Worm (Caenorhabditis elegans) whole organism, L4 larva: ENCODE measurements around the gene hif-1.

Experiments
- D1046.2 ChIP-seq: fragments of 200-800 bp; sonication (Bioruptor generic); IDR thresholded peaks from 2 replicates; pipeline ENCODE4 v1.3.6; 2022; ENCODE audit warnings: missing genetic modification characterization, missing compliant biosample characterization
- T26A8.4 ChIP-seq: fragments of 200-800 bp; sonication (Bioruptor generic); IDR thresholded peaks from 2 replicates; pipeline ENCODE4 v1.3.6; 2022; ENCODE audit warnings: missing genetic modification characterization, missing compliant biosample characterization
- Y48G9A.11 ChIP-seq: fragments of 200-800 bp; sonication (Bioruptor generic); IDR thresholded peaks from 2 replicates; pipeline ENCODE4 v1.3.6; 2022; ENCODE audit warnings: missing genetic modification reagents, missing genetic modification characterization, missing compliant biosample characterization
- Y75B8A.6 ChIP-seq: fragments of 200-800 bp; sonication (Bioruptor generic); IDR thresholded peaks from 2 replicates; pipeline ENCODE4 v1.3.6; 2022; ENCODE audit warnings: missing genetic modification reagents, missing genetic modification characterization, missing compliant biosample characterization
- ZK337.2 ChIP-seq: fragments of 200-800 bp; sonication (Bioruptor generic); IDR thresholded peaks from 2 replicates; pipeline ENCODE4 v1.3.6; 2022; ENCODE audit warnings: missing genetic modification reagents, missing genetic modification characterization, missing compliant biosample characterization
- aha-1 ChIP-seq: fragments of 150-350 bp; peaks from one replicate; lab custom pipeline; 2014; ENCODE audit warnings: missing biosample characterization, missing genetic modification characterization
- ama-1 ChIP-seq: fragments of 150-350 bp; optimal IDR thresholded peaks from 2 replicates; lab custom pipeline; 2014; ENCODE audit warnings: inconsistent platforms, mixed read lengths
- arid-1 ChIP-seq: fragments of 200-800 bp; sonication (Bioruptor generic); conservative IDR thresholded peaks from 2 replicates; pipeline ENCODE4 v1.3.6; 2022; ENCODE audit warnings: missing genetic modification reagents, missing genetic modification characterization, missing compliant biosample characterization
- attf-4 ChIP-seq: sonication (generic microtip); optimal IDR thresholded peaks from 3 replicates; lab custom pipeline; 2017; ENCODE audit warnings: missing biosample characterization, missing genetic modification characterization
- ceh-20 ChIP-seq: fragments of 200-800 bp; sonication (Bioruptor generic); IDR thresholded peaks from 2 replicates; pipeline ENCODE4 v1.3.6; 2022; ENCODE audit warnings: missing genetic modification reagents, missing genetic modification characterization, missing compliant biosample characterization
- ceh-28 ChIP-seq: fragments of 150-350 bp; optimal IDR thresholded peaks from 2 replicates; lab custom pipeline; 2014; ENCODE audit warnings: missing biosample characterization, missing genetic modification reagents, missing genetic modification characterization
- ceh-32 ChIP-seq: sonication (generic microtip); optimal IDR thresholded peaks from 2 replicates; lab custom pipeline; 2016; ENCODE audit warnings: mild to moderate bottlenecking, missing genetic modification characterization, missing compliant biosample characterization; ENCODE audit not compliant: poor library complexity
- ceh-62 ChIP-seq: sonication (generic microtip); optimal IDR thresholded peaks from 2 replicates; lab custom pipeline; 2017; ENCODE audit warnings: missing biosample characterization, missing genetic modification characterization
- ces-1 ChIP-seq: fragments of 150-350 bp; sonication (generic microtip); optimal IDR thresholded peaks from 4 replicates; lab custom pipeline; 2014; ENCODE audit warnings: missing biosample characterization, missing genetic modification reagents, missing genetic modification characterization
- daf-12 ChIP-seq: fragments of 150-350 bp; optimal IDR thresholded peaks from 2 replicates; lab custom pipeline; 2014; ENCODE audit warnings: missing biosample characterization, missing genetic modification reagents, missing genetic modification characterization
- daf-16 ChIP-seq, 3 experiments: sonication (generic microtip); optimal IDR thresholded peaks; 2 replicates each; lab custom pipeline; 2016 to 2017; ENCODE audit warnings: missing genetic modification characterization in 3 of 3, missing genetic modification reagents in 3 of 3, mild to moderate bottlenecking in 2 of 3, missing compliant biosample characterization in 2 of 3, missing biosample characterization in 1 of 3, moderate library complexity in 1 of 3
- dmd-6 ChIP-seq: fragments of 200-800 bp; sonication (Bioruptor generic); IDR thresholded peaks from 2 replicates; pipeline ENCODE4 v1.3.6; 2022; ENCODE audit warnings: missing genetic modification reagents, missing genetic modification characterization, missing compliant biosample characterization
- dmd-9 ChIP-seq: fragments of 200-800 bp; sonication (Bioruptor generic); IDR thresholded peaks from 2 replicates; pipeline ENCODE4 v1.3.6; 2022; ENCODE audit warnings: missing genetic modification reagents, missing genetic modification characterization, missing compliant biosample characterization
- dve-1 ChIP-seq: sonication (generic microtip); optimal IDR thresholded peaks from 2 replicates; lab custom pipeline; 2017; ENCODE audit warnings: antibody characterized with exemption, mild to moderate bottlenecking, missing genetic modification characterization, missing compliant biosample characterization; ENCODE audit not compliant: insufficient read depth
- egl-43 ChIP-seq: fragments of 200-800 bp; sonication (Bioruptor generic); IDR thresholded peaks from 2 replicates; pipeline ENCODE4 v1.3.6; 2022; ENCODE audit warnings: missing genetic modification reagents, missing genetic modification characterization, missing compliant biosample characterization
- fkh-10 ChIP-seq: fragments of 150-350 bp; optimal IDR thresholded peaks from 2 replicates; lab custom pipeline; 2014; ENCODE audit warnings: missing biosample characterization, missing genetic modification reagents, missing genetic modification characterization
- fos-1 ChIP-seq: fragments of 150-350 bp; optimal IDR thresholded peaks from 2 replicates; lab custom pipeline; 2014; ENCODE audit warnings: missing biosample characterization, missing genetic modification characterization
- gei-8 ChIP-seq: fragments of 200-800 bp; sonication (Bioruptor generic); optimal IDR thresholded peaks from 2 replicates; lab custom pipeline; 2018; ENCODE audit warnings: mild to moderate bottlenecking, missing genetic modification characterization, missing compliant biosample characterization
- hif-1 ChIP-seq, 2 experiments: sonication (generic microtip); optimal IDR thresholded peaks; 2 replicates each; lab custom pipeline; 2016 to 2017; ENCODE audit warnings: missing compliant biosample characterization in 2 of 2, missing genetic modification characterization in 2 of 2, missing genetic modification reagents in 2 of 2, missing genotype in 2 of 2, mild to moderate bottlenecking in 1 of 2
- hlh-30 ChIP-seq: sonication (generic microtip); optimal IDR thresholded peaks from 2 replicates; lab custom pipeline; 2017; ENCODE audit warnings: antibody characterized with exemption, mild to moderate bottlenecking, missing genetic modification characterization, missing compliant biosample characterization; ENCODE audit not compliant: insufficient read depth
- hmg-1.1 ChIP-seq: fragments of 200-800 bp; sonication (Bioruptor generic); IDR thresholded peaks from 2 replicates; pipeline ENCODE4 v1.3.6; 2022; ENCODE audit warnings: missing genetic modification reagents, missing genetic modification characterization, missing compliant biosample characterization
- lim-7 ChIP-seq: fragments of 200-800 bp; sonication (Bioruptor generic); IDR thresholded peaks from 2 replicates; pipeline ENCODE4 v1.3.6; 2022; ENCODE audit warnings: missing genetic modification characterization, missing compliant biosample characterization
- lin-1 ChIP-seq: fragments of 200-800 bp; sonication (Bioruptor generic); IDR thresholded peaks from 2 replicates; pipeline ENCODE4 v1.3.6; 2022; ENCODE audit warnings: missing genetic modification reagents, missing genetic modification characterization, missing compliant biosample characterization
- lin-13 ChIP-seq: fragments of 150-350 bp; optimal IDR thresholded peaks from 2 replicates; lab custom pipeline; 2014; ENCODE audit warnings: missing biosample characterization, missing genetic modification reagents, missing genetic modification characterization
- lin-29 ChIP-seq: fragments of 200-800 bp; sonication (Bioruptor generic); IDR thresholded peaks from 2 replicates; pipeline ENCODE4 v1.3.6; 2022; ENCODE audit warnings: missing genetic modification reagents, missing genetic modification characterization, missing compliant biosample characterization
- lin-38 ChIP-seq: fragments of 200-800 bp; sonication (Bioruptor generic); IDR thresholded peaks from 2 replicates; pipeline ENCODE4 v1.3.6; 2022; ENCODE audit warnings: missing genetic modification reagents, missing genetic modification characterization, missing compliant biosample characterization
- lin-39 ChIP-seq: fragments of 150-350 bp; optimal IDR thresholded peaks from 2 replicates; lab custom pipeline; 2014; ENCODE audit warnings: missing biosample characterization, missing genetic modification reagents, missing genetic modification characterization
- lsy-2 ChIP-seq, 2 experiments: fragments of 150-350 bp in 1 of 2; sonication (generic microtip) in 1 of 2; optimal IDR thresholded peaks; 2 replicates each; lab custom pipeline; 2014 to 2017; ENCODE audit warnings: missing biosample characterization in 2 of 2, missing genetic modification characterization in 2 of 2
- madf-9 ChIP-seq: fragments of 200-800 bp; sonication (Bioruptor generic); conservative IDR thresholded peaks from 2 replicates; pipeline ENCODE4 v1.3.6; 2022; ENCODE audit warnings: missing genetic modification reagents, missing genetic modification characterization, missing compliant biosample characterization
- mdl-1 ChIP-seq, 2 experiments: fragments of 150-350 bp in 1 of 2; sonication (generic microtip) in 1 of 2; optimal IDR thresholded peaks; 2 replicates each; lab custom pipeline; 2014 to 2017; ENCODE audit warnings: missing biosample characterization in 2 of 2, missing genetic modification characterization in 2 of 2
- mdt-29 ChIP-seq: fragments of 200-800 bp; sonication (Bioruptor generic); IDR thresholded peaks from 2 replicates; pipeline ENCODE4 v1.3.6; 2022; ENCODE audit warnings: missing genetic modification reagents, missing genetic modification characterization, missing compliant biosample characterization
- mes-2 ChIP-seq: sonication (generic microtip); optimal IDR thresholded peaks from 2 replicates; lab custom pipeline; 2016; ENCODE audit warnings: missing genotype, mild to moderate bottlenecking, missing genetic modification characterization, missing compliant biosample characterization; ENCODE audit not compliant: poor library complexity, severe bottlenecking
- nhr-11 ChIP-seq: fragments of 150-350 bp; optimal IDR thresholded peaks from 2 replicates; lab custom pipeline; 2014; ENCODE audit warnings: missing biosample characterization, missing genetic modification characterization
- nhr-28 ChIP-seq: fragments of 150-350 bp; optimal IDR thresholded peaks from 2 replicates; lab custom pipeline; 2014; ENCODE audit warnings: missing biosample characterization, missing genetic modification characterization
- nhr-41 ChIP-seq: fragments of 200-800 bp; sonication (Bioruptor generic); IDR thresholded peaks from 2 replicates; pipeline ENCODE4 v1.3.6; 2022; ENCODE audit warnings: missing genetic modification reagents, missing genetic modification characterization, missing compliant biosample characterization
- nhr-76 ChIP-seq: fragments of 150-350 bp; optimal IDR thresholded peaks from 2 replicates; lab custom pipeline; 2014; ENCODE audit warnings: missing biosample characterization, missing genetic modification characterization
- nhr-77 ChIP-seq: fragments of 150-350 bp; optimal IDR thresholded peaks from 2 replicates; lab custom pipeline; 2014; ENCODE audit warnings: missing biosample characterization, missing genetic modification characterization
- pha-4 ChIP-seq, 2 experiments: fragments of 150-350 bp in 1 of 2; fragments of 200-800 bp in 1 of 2; sonication (Bioruptor generic) in 1 of 2; IDR thresholded peaks in 1 of 2; optimal IDR thresholded peaks in 1 of 2; 2 replicates each; pipeline versions ENCODE4 v1.3.6 to Lab custom; 2014 to 2022; ENCODE audit warnings: missing genetic modification characterization in 2 of 2, missing genetic modification reagents in 2 of 2, missing biosample characterization in 1 of 2, missing compliant biosample characterization in 1 of 2
- php-3 ChIP-seq: fragments of 200-800 bp; sonication (Bioruptor generic); IDR thresholded peaks from 2 replicates; pipeline ENCODE4 v1.3.6; 2022; ENCODE audit warnings: missing genetic modification reagents, missing genetic modification characterization, missing compliant biosample characterization
- spr-1 ChIP-seq: sonication (generic microtip); optimal IDR thresholded peaks from 2 replicates; lab custom pipeline; 2016; ENCODE audit warnings: mild to moderate bottlenecking, missing genetic modification characterization, missing compliant biosample characterization
- tra-1 ChIP-seq: fragments of 200-800 bp; sonication (Bioruptor generic); IDR thresholded peaks from 2 replicates; pipeline ENCODE4 v1.3.6; 2022; ENCODE audit warnings: missing genetic modification reagents, missing genetic modification characterization, missing compliant biosample characterization
- unc-39 ChIP-seq: sonication (generic microtip); optimal IDR thresholded peaks from 2 replicates; lab custom pipeline; 2017; ENCODE audit warnings: missing biosample characterization, missing genetic modification characterization

The hif-1 gene

DNA sequence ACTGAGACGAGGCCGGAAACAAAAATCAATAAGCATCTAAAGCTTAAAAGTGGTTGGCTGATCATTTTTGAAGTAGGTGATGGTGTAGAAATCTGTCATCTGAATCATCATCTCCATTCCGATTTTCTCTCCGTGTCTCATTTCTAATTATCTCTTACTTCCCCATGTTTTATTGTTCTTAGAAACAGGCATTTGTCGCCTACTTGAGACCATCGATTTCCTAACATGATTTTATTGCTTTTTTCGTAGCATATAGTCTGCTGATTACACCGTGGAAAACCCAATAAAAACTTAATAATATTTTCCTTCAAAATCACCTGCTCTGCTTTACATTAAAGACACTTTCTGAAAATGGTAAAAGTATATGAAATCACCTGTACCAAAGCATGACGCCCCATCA is 4.9 kb upstream of the hif-1 start, which contains the start of gene F38A6.4 (continued):
- no peak for TF ChIP-seq lim-7 (GFP tag; lab: Robert Waterston, UW)
- TF ChIP-seq fos-1 (tag; lab: Kevin White, UChicago), result no peak
- no peak for TF ChIP-seq lin-39
- no peak for TF ChIP-seq fkh-10 (GFP tag; lab: Kevin White, UChicago)
- no peak for TF ChIP-seq D1046.2
- peak; percentile 25 for TF ChIP-seq nhr-28 (tag; lab: Kevin White, UChicago)
- TF ChIP-seq tra-1 (GFP tag; lab: Robert Waterston, UW), result no peak
- TF ChIP-seq nhr-76 (tag; lab: Kevin White, UChicago), result no peak
- no peak for TF ChIP-seq daf-12 (tag; lab: Kevin White, UChicago)

DNA sequence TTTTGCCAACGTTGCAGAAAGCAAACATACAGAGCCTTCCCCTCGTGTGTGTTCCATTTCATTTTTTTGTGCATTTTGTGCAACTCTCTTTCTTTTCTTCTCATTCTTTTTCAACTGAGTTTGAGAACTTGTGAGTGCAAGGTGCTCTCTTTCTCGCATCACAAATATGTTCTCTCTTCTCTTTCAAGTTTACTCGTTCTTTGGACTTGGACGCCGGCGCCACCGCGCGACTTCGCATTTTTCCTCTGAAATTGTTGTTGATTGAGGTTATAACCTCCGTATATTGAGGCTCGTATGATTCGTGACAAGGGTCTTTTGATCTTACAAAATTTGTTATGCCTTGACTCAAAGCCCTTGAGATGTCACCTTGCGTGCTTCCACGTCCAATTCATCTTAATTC is 3.4 kb upstream of the hif-1 start:
- peak; percentile 36; the same call in 1 of the 2 replicates for TF ChIP-seq lin-1 (GFP tag; lab: Robert Waterston, UW)
- no peak for TF ChIP-seq ceh-20 (GFP tag; lab: Robert Waterston, UW)
- peak in 1 of 2 experiments; percentile 77 for TF ChIP-seq mdl-1 (tag; optimal IDR thresholded peaks at IDR 0.05; lab: Kevin White, UChicago)
- 0 out of 2 replicates have a peak, but pooled peaks have one; percentile 44 for TF ChIP-seq egl-43 (GFP tag; lab: Robert Waterston, UW)
- peak; percentile 84 for TF ChIP-seq hlh-30 (tag; lab: Kevin White, UChicago)
- TF ChIP-seq dve-1 (tag; lab: Kevin White, UChicago), result peak; percentile 53
- TF ChIP-seq arid-1 (GFP tag; lab: Robert Waterston, UW), result 0 out of 2 replicates have a peak, but pooled peaks have one; percentile 30
- TF ChIP-seq dmd-6 (GFP tag; lab: Robert Waterston, UW), result peak; percentile 83
- TF ChIP-seq attf-4 (tag; lab: Kevin White, UChicago), result no peak
- no peak for TF ChIP-seq lin-29 (GFP tag; lab: Robert Waterston, UW)
- TF ChIP-seq dmd-9 (GFP tag; lab: Robert Waterston, UW), result no peak
- no peak for TF ChIP-seq pha-4 (GFP tag; IDR thresholded peaks at IDR 0.05; lab: Robert Waterston, UW)
- peak; percentile 100 for TF ChIP-seq pha-4 (tag; optimal IDR thresholded peaks at IDR 0.05; lab: Kevin White, UChicago)
- no peak for TF ChIP-seq gei-8 (GFP tag; lab: Kevin White, UChicago)
- TF ChIP-seq nhr-28 (tag; lab: Kevin White, UChicago), result peak; percentile 81
- no peak for TF ChIP-seq nhr-41
- peak; percentile 10 for TF ChIP-seq lin-13 (GFP tag; lab: Kevin White, UChicago)
- no peak for TF ChIP-seq lin-39
- no peak for TF ChIP-seq unc-39 (tag; lab: Kevin White, UChicago)
- TF ChIP-seq madf-9, result peak; percentile 62; the same call in 1 of the 2 replicates
- TF ChIP-seq daf-16 (GFP tag; optimal IDR thresholded peaks at IDR 0.05; lab: Kevin White, UChicago), result no peak
- peak; percentile 48 for TF ChIP-seq daf-16 (tag; optimal IDR thresholded peaks at IDR 0.05; lab: Kevin White, UChicago)
- TF ChIP-seq ZK337.2 (GFP tag; lab: Robert Waterston, UW), result no peak
- TF ChIP-seq lim-7 (GFP tag; lab: Robert Waterston, UW), result peak; percentile 40; the same call in 1 of the 2 replicates
- no peak for TF ChIP-seq Y75B8A.6 (GFP tag; lab: Robert Waterston, UW)
- 0 out of 2 replicates have a peak, but pooled peaks have one; percentile 6 for TF ChIP-seq mdt-29 (GFP tag; lab: Robert Waterston, UW)
- TF ChIP-seq lsy-2 (tag; optimal IDR thresholded peaks at IDR 0.05; lab: Kevin White, UChicago), result peak; percentile 48 to 64
- no peak for TF ChIP-seq ceh-62 (tag; lab: Kevin White, UChicago)
- TF ChIP-seq hif-1 (tag; optimal IDR thresholded peaks at IDR 0.05; lab: Kevin White, UChicago), result peak in 1 of 2 experiments; percentile 84
- peak; percentile 14; the same call in 1 of the 2 replicates for TF ChIP-seq T26A8.4 (GFP tag; lab: Robert Waterston, UW)
- TF ChIP-seq lin-38 (GFP tag; lab: Robert Waterston, UW), result no peak
- no peak for TF ChIP-seq spr-1 (tag; lab: Kevin White, UChicago)
- TF ChIP-seq tra-1 (GFP tag; lab: Robert Waterston, UW), result peak; percentile 29; the same call in 1 of the 2 replicates
- TF ChIP-seq ama-1 (lab: Kevin White, UChicago), result peak; percentile 44
- no peak for TF ChIP-seq ceh-32 (tag; lab: Kevin White, UChicago)
- peak; percentile 70 for TF ChIP-seq hmg-1.1 (GFP tag; lab: Robert Waterston, UW)
- peak; percentile 56; the same call in 1 of the 2 replicates for TF ChIP-seq php-3 (GFP tag; lab: Robert Waterston, UW)
- TF ChIP-seq nhr-77, result peak; percentile 64
- TF ChIP-seq Y48G9A.11, result no peak
- TF ChIP-seq ces-1 (GFP tag; lab: Kevin White, UChicago), result peak; percentile 19
- peak; percentile 73 for TF ChIP-seq nhr-11 (tag; lab: Kevin White, UChicago)
- peak; percentile 84 for TF ChIP-seq aha-1 (tag; lab: Kevin White, UChicago)
- no peak for TF ChIP-seq ceh-28 (tag; lab: Kevin White, UChicago)
- TF ChIP-seq mes-2 (tag; lab: Kevin White, UChicago), result peak; percentile 61
